Fruit fly (Drosophila melanogaster) whole organism, embryonic: ENCODE results near the gene temp.

ENCODE experiments used
- Atf-2 ChIP-seq: fragments of 200-800 bp; sonication (Bioruptor generic); optimal IDR thresholded peaks from 2 replicates; lab custom pipeline; 2016; ENCODE audit warnings: missing biosample characterization, missing genetic modification characterization
- CG10979 ChIP-seq: fragments of 200-800 bp; sonication (Bioruptor generic); optimal IDR thresholded peaks from 2 replicates; lab custom pipeline; 2018; ENCODE audit warnings: missing biosample characterization, mild to moderate bottlenecking, missing genetic modification characterization, moderate library complexity
- CG11456 ChIP-seq: fragments of 200-800 bp; sonication (Bioruptor generic); IDR thresholded peaks from 3 replicates; pipeline ENCODE4 v1.3.6; 2022; ENCODE audit warnings: missing biosample characterization, missing genetic modification characterization
- CG12155 ChIP-seq: fragments of 200-800 bp; sonication (Bioruptor generic); optimal IDR thresholded peaks from 3 replicates; lab custom pipeline; 2016; ENCODE audit warnings: missing biosample characterization, missing genetic modification characterization
- CG12391 ChIP-seq: fragments of 200-800 bp; sonication (Bioruptor generic); optimal IDR thresholded peaks from 3 replicates; lab custom pipeline; 2018; ENCODE audit warnings: missing biosample characterization, mild to moderate bottlenecking, missing genetic modification characterization, moderate library complexity
- CG14710 ChIP-seq: fragments of 200-800 bp; sonication (Bioruptor generic); optimal IDR thresholded peaks from 3 replicates; lab custom pipeline; 2019; ENCODE audit warnings: missing biosample characterization, mild to moderate bottlenecking, missing genetic modification characterization, moderate library complexity
- CG15011 ChIP-seq: fragments of 200-800 bp; sonication (Bioruptor generic); optimal IDR thresholded peaks from 3 replicates; lab custom pipeline; 2018; ENCODE audit warnings: missing biosample characterization, mild to moderate bottlenecking, missing genetic modification characterization
- CG17186 ChIP-seq: fragments of 200-800 bp; sonication (Bioruptor generic); optimal IDR thresholded peaks from 3 replicates; lab custom pipeline; 2017; ENCODE audit warnings: missing biosample characterization, missing genetic modification reagents, missing genetic modification characterization
- CG18476 ChIP-seq: fragments of 200-800 bp; sonication (Bioruptor generic); optimal IDR thresholded peaks from 2 replicates; lab custom pipeline; 2016; ENCODE audit warnings: missing biosample characterization, mild to moderate bottlenecking, missing genetic modification characterization
- CG2875 ChIP-seq: fragments of 200-800 bp; sonication (Bioruptor generic); optimal IDR thresholded peaks from 2 replicates; lab custom pipeline; 2017; ENCODE audit warnings: missing biosample characterization, mild to moderate bottlenecking, missing genetic modification characterization, missing genetic modification reagents
- CG31224 ChIP-seq: fragments of 200-800 bp; sonication (Bioruptor generic); IDR thresholded peaks from 2 replicates; pipeline ENCODE4 v1.3.6; 2022; ENCODE audit warnings: missing biosample characterization, missing genetic modification characterization
- CG31365 ChIP-seq: fragments of 200-800 bp; sonication (Bioruptor generic); optimal IDR thresholded peaks from 2 replicates; lab custom pipeline; 2018; ENCODE audit warnings: missing biosample characterization, mild to moderate bottlenecking, missing genetic modification characterization
- CG4617 ChIP-seq: fragments of 200-800 bp; sonication (Bioruptor generic); optimal IDR thresholded peaks from 3 replicates; lab custom pipeline; 2016; ENCODE audit warnings: missing biosample characterization, missing genetic modification characterization, borderline replicate concordance
- CG8281 ChIP-seq: fragments of 200-800 bp; sonication (Bioruptor generic); optimal IDR thresholded peaks from 2 replicates; lab custom pipeline; 2018; ENCODE audit warnings: missing biosample characterization, mild to moderate bottlenecking, missing genetic modification characterization, moderate library complexity
- CG8924 ChIP-seq: fragments of 200-800 bp; optimal IDR thresholded peaks from 3 replicates; lab custom pipeline; 2019; ENCODE audit warnings: missing biosample characterization, mild to moderate bottlenecking, missing genetic modification characterization, moderate library complexity
- CG9437 ChIP-seq: fragments of 200-800 bp; sonication (Bioruptor generic); optimal IDR thresholded peaks from 2 replicates; lab custom pipeline; 2018; ENCODE audit warnings: missing biosample characterization, mild to moderate bottlenecking, missing genetic modification characterization
- CG9932 ChIP-seq: fragments of 200-800 bp; sonication (Bioruptor generic); IDR thresholded peaks from 2 replicates; pipeline ENCODE4 v1.3.6; 2022; ENCODE audit warnings: missing biosample characterization, missing genetic modification characterization
- CrebB ChIP-seq: fragments of 200-800 bp; sonication (Bioruptor generic); optimal IDR thresholded peaks from 3 replicates; lab custom pipeline; 2018; ENCODE audit warnings: missing biosample characterization, mild to moderate bottlenecking, missing genetic modification characterization
- Dref ChIP-seq: fragments of 200-800 bp; sonication (Bioruptor generic); IDR thresholded peaks from 2 replicates; pipeline ENCODE4 v1.3.6; 2022; ENCODE audit warnings: missing biosample characterization, missing genetic modification characterization
- E2f2 ChIP-seq: fragments of 200-800 bp; sonication (Bioruptor generic); IDR thresholded peaks from 2 replicates; pipeline ENCODE4 v1.3.6; 2022; ENCODE audit warnings: missing biosample characterization, missing genetic modification characterization
- HLH4C ChIP-seq: fragments of 200-800 bp; sonication (Bioruptor generic); IDR thresholded peaks from 3 replicates; pipeline ENCODE4 v1.3.6; 2022; ENCODE audit warnings: missing biosample characterization, missing genetic modification characterization; ENCODE audit not compliant: partially characterized antibody
- Hmx ChIP-seq: fragments of 200-800 bp; sonication (Bioruptor generic); optimal IDR thresholded peaks from 2 replicates; lab custom pipeline; 2016; ENCODE audit warnings: missing biosample characterization, missing genetic modification characterization
- Max ChIP-seq: fragments of 200-800 bp; sonication (Bioruptor generic); optimal IDR thresholded peaks from 2 replicates; lab custom pipeline; 2016; ENCODE audit warnings: missing biosample characterization, mild to moderate bottlenecking, missing genetic modification characterization
- Nf-YC ChIP-seq: fragments of 200-800 bp; optimal IDR thresholded peaks from 3 replicates; lab custom pipeline; 2019; ENCODE audit warnings: missing biosample characterization, mild to moderate bottlenecking, missing genetic modification characterization, moderate library complexity
- Opbp ChIP-seq: fragments of 200-800 bp; sonication (Bioruptor generic); IDR thresholded peaks from 3 replicates; pipeline ENCODE4 v1.3.6; 2022; ENCODE audit warnings: missing biosample characterization, missing genetic modification characterization; ENCODE audit not compliant: partially characterized antibody
- Poxn ChIP-seq: fragments of 200-800 bp; sonication (Bioruptor generic); IDR thresholded peaks from 2 replicates; pipeline ENCODE4 v1.3.6; 2022; ENCODE audit warnings: missing biosample characterization, missing genetic modification characterization
- Ravus ChIP-seq: fragments of 200-800 bp; sonication (Bioruptor generic); IDR thresholded peaks from 2 replicates; pipeline ENCODE4 v1.3.6; 2022; ENCODE audit warnings: missing biosample characterization, missing genetic modification characterization
- Stat92E ChIP-seq, 3 experiments: fragments of >200 bp in 2 of 3; fragments of 200-800 bp in 1 of 3; sonication (Bioruptor generic) in 1 of 3; optimal IDR thresholded peaks; 2 replicates each; lab custom pipeline; 2017 to 2019; ENCODE audit warnings: missing biosample characterization in 3 of 3, missing genetic modification characterization in 3 of 3, mild to moderate bottlenecking in 1 of 3, moderate library complexity in 1 of 3
- ash1 ChIP-seq: fragments of 200-800 bp; sonication (Bioruptor generic); optimal IDR thresholded peaks from 2 replicates; lab custom pipeline; 2018; ENCODE audit warnings: missing biosample characterization, mild to moderate bottlenecking, missing genetic modification characterization
- bigmax ChIP-seq: fragments of 200-800 bp; sonication (Bioruptor generic); optimal IDR thresholded peaks from 2 replicates; lab custom pipeline; 2018; ENCODE audit warnings: missing biosample characterization, mild to moderate bottlenecking, missing genetic modification characterization
- dimm ChIP-seq: fragments of 200-800 bp; sonication (Bioruptor generic); IDR thresholded peaks from 2 replicates; pipeline ENCODE4 v1.3.6; 2022; ENCODE audit warnings: missing biosample characterization, missing genetic modification characterization
- en ChIP-seq: fragments of 200-800 bp; sonication (Bioruptor generic); optimal IDR thresholded peaks from 2 replicates; lab custom pipeline; 2016; ENCODE audit warnings: missing biosample characterization, missing genetic modification characterization
- fu2 ChIP-seq: fragments of 200-800 bp; sonication (Bioruptor generic); optimal IDR thresholded peaks from 2 replicates; lab custom pipeline; 2016; ENCODE audit warnings: missing biosample characterization, missing genetic modification characterization
- gce ChIP-seq: fragments of 200-800 bp; sonication (Bioruptor generic); IDR thresholded peaks from 3 replicates; pipeline ENCODE4 v1.3.6; 2022; ENCODE audit warnings: missing biosample characterization, missing genetic modification characterization
- grau ChIP-seq: fragments of 200-800 bp; optimal IDR thresholded peaks from 3 replicates; lab custom pipeline; 2019; ENCODE audit warnings: missing biosample characterization, mild to moderate bottlenecking, missing genetic modification characterization, moderate library complexity
- grn ChIP-seq: fragments of 200-800 bp; sonication (Bioruptor generic); optimal IDR thresholded peaks from 3 replicates; lab custom pipeline; 2017; ENCODE audit warnings: missing biosample characterization, missing genetic modification characterization
- hb ChIP-seq: fragments of 200-800 bp; sonication (Bioruptor generic); IDR thresholded peaks from 3 replicates; pipeline ENCODE4 v1.3.6; 2022; ENCODE audit warnings: missing biosample characterization, missing genetic modification characterization; ENCODE audit not compliant: partially characterized antibody
- hth ChIP-seq: fragments of >200 bp; optimal IDR thresholded peaks from 2 replicates; lab custom pipeline; 2017; ENCODE audit warnings: inconsistent platforms
- lab ChIP-seq: fragments of 200-800 bp; sonication (Bioruptor generic); optimal IDR thresholded peaks from 3 replicates; lab custom pipeline; 2017; ENCODE audit warnings: missing biosample characterization, missing genetic modification characterization, mild to moderate bottlenecking, moderate library complexity, missing genetic modification reagents
- mirr ChIP-seq: fragments of 200-800 bp; sonication (Bioruptor generic); optimal IDR thresholded peaks from 3 replicates; lab custom pipeline; 2018; ENCODE audit warnings: missing biosample characterization, mild to moderate bottlenecking, missing genetic modification characterization
- org-1 ChIP-seq: fragments of 200-800 bp; sonication (Bioruptor generic); optimal IDR thresholded peaks from 2 replicates; lab custom pipeline; 2017; ENCODE audit warnings: missing biosample characterization, missing genetic modification characterization
- pfk ChIP-seq: fragments of 200-800 bp; sonication (Bioruptor generic); optimal IDR thresholded peaks from 2 replicates; lab custom pipeline; 2018; ENCODE audit warnings: missing biosample characterization, mild to moderate bottlenecking, missing genetic modification characterization, moderate library complexity
- prd ChIP-seq, 3 experiments: fragments of >200 bp in 2 of 3; fragments of 200-800 bp in 1 of 3; sonication (Bioruptor generic) in 1 of 3; optimal IDR thresholded peaks in 2 of 3; IDR thresholded peaks in 1 of 3; 2 replicates in 2 of 3; 3 replicates in 1 of 3; pipeline versions ENCODE4 v1.3.6 to Lab custom; 2017 to 2022; ENCODE audit warnings: missing biosample characterization in 1 of 3, missing genetic modification characterization in 1 of 3
- salm ChIP-seq: fragments of 200-800 bp; sonication (Bioruptor generic); optimal IDR thresholded peaks from 2 replicates; lab custom pipeline; 2018; ENCODE audit warnings: missing biosample characterization, mild to moderate bottlenecking, missing genetic modification characterization
- sna ChIP-seq: fragments of 200-800 bp; sonication (Bioruptor generic); IDR thresholded peaks from 2 replicates; pipeline ENCODE4 v1.3.6; 2022; ENCODE audit warnings: missing biosample characterization, missing genetic modification characterization; ENCODE audit not compliant: partially characterized antibody
- sob ChIP-seq: fragments of 200-800 bp; sonication (Bioruptor generic); IDR thresholded peaks from 2 replicates; pipeline ENCODE4 v1.3.6; 2022; ENCODE audit warnings: missing biosample characterization, missing genetic modification characterization
- tap ChIP-seq: fragments of 200-800 bp; optimal IDR thresholded peaks from 3 replicates; lab custom pipeline; 2019; ENCODE audit warnings: missing biosample characterization, mild to moderate bottlenecking, missing genetic modification characterization, moderate library complexity
- tgo ChIP-seq: fragments of 200-800 bp; sonication (Bioruptor generic); IDR thresholded peaks from 3 replicates; pipeline ENCODE4 v1.3.6; 2022; ENCODE audit warnings: missing biosample characterization, missing genetic modification characterization
- tna ChIP-seq: fragments of 200-800 bp; sonication (Bioruptor generic); IDR thresholded peaks from 2 replicates; pipeline ENCODE4 v1.3.6; 2022; ENCODE audit warnings: missing biosample characterization, missing genetic modification characterization; ENCODE audit not compliant: partially characterized antibody
- ttk ChIP-seq: fragments of 200-800 bp; sonication (Bioruptor generic); IDR thresholded peaks from 2 replicates; pipeline ENCODE4 v2.1.2; 2022; ENCODE audit warnings: missing biosample characterization, missing genetic modification characterization
- twi ChIP-seq: fragments of 200-800 bp; optimal IDR thresholded peaks from 2 replicates; lab custom pipeline; 2019; ENCODE audit warnings: missing biosample characterization, mild to moderate bottlenecking, missing genetic modification characterization, moderate library complexity
- vnd ChIP-seq: fragments of 200-800 bp; sonication (Bioruptor generic); IDR thresholded peaks from 3 replicates; pipeline ENCODE4 v1.3.6; 2022; ENCODE audit warnings: missing biosample characterization, missing genetic modification characterization; ENCODE audit not compliant: partially characterized antibody

The temp gene

DNA sequence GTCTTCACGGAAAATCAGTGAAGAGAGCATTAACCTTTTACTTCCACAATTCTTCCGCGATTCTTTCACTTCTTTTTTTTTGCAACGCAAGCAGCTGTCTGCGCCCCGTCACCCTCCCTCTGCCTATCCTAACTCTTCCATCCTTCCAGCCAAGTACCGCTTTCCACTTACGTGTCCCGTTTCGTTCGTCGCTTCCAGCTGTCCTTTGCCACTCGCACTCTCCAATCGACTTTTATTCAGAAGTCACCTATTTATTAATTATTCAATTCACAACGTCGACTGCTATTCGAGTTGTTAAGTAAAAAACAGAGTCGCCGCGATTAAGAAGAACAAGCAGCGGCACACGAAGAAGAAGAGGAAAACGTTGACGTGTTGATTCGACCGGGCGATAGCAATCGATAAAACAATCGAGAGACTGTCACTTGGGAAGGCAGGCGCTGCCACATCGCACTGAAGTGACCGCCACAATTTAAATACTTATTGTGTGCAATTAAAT, 12.4 kb upstream of the temp start, which contains the start of gene Grp170 (continued):
- TF ChIP-seq org-1 (GFP tag; lab: Kevin White, UChicago) (no peak), CG4617 (peak; percentile 7), Atf-2 (no peak), CG10979 (tag; lab: Kevin White, UChicago) (no peak), tgo (GFP tag; lab: Robert Waterston, UW) (no peak), CG2875 (no peak), Dref (GFP tag; lab: Robert Waterston, UW) (peak; percentile 92), twi (tag; lab: Kevin White, UChicago) (no peak), CG11456 (GFP tag; lab: Robert Waterston, UW) (no peak), CG8281 (tag; lab: Kevin White, UChicago) (no peak), bigmax (no peak), mirr (GFP tag; lab: Kevin White, UChicago) (no peak), CG9932 (GFP tag; lab: Robert Waterston, UW) (peak; percentile 18; the same call in 1 of the 2 replicates), CrebB (no peak), CG31365 (tag; lab: Kevin White, UChicago) (no peak), CG8924 (peak; percentile 27), CG15011 (no peak), grn (GFP tag; lab: Kevin White, UChicago) (peak; percentile 22), Ravus (GFP tag; lab: Robert Waterston, UW) (no peak), ash1 (GFP tag; lab: Kevin White, UChicago) (no peak), tap (tag; lab: Kevin White, UChicago) (no peak), CG9437 (GFP tag; lab: Kevin White, UChicago) (peak; percentile 55), pfk (GFP tag; lab: Kevin White, UChicago) (no peak), lab (GFP tag; lab: Kevin White, UChicago) (peak; percentile 12), Stat92E (GFP tag; optimal IDR thresholded peaks at IDR 0.05; lab: Kevin White, UChicago) (no peak), hb (GFP tag; lab: Robert Waterston, UW) (peak; percentile 88), sna (peak; percentile 78), Nf-YC (tag; lab: Kevin White, UChicago) (peak; percentile 17), CG12391 (tag; lab: Kevin White, UChicago) (peak; percentile 27), CG17186 (GFP tag; lab: Kevin White, UChicago) (peak; percentile 58), E2f2 (GFP tag; lab: Robert Waterston, UW) (peak; percentile 98), prd (optimal IDR thresholded peaks at IDR 0.05; lab: Kevin White, UChicago) (no peak), prd (GFP tag; IDR thresholded peaks at IDR 0.05; lab: Robert Waterston, UW) (no peak), en (no peak), tna (peak; percentile 86), Poxn (no peak), CG31224 (GFP tag; lab: Robert Waterston, UW) (no peak), grau (tag; lab: Kevin White, UChicago) (peak; percentile 8), vnd (GFP tag; lab: Robert Waterston, UW) (peak; percentile 87)

dm6 chrX:2270557-2270930, 8.2 kb upstream of the temp start, which contains the start of gene CG2924:
Gene CG2924 (minus strand): TSS chrX:2270761.
- peak; percentile 32 for TF ChIP-seq fu2 (GFP tag; lab: Kevin White, UChicago)
- TF ChIP-seq HLH4C, result peak; percentile 99
- no peak for TF ChIP-seq CG18476 (GFP tag; lab: Kevin White, UChicago)
- TF ChIP-seq gce (GFP tag; lab: Robert Waterston, UW), result no peak
- peak; percentile 81 for TF ChIP-seq sob (GFP tag; lab: Robert Waterston, UW)
- TF ChIP-seq E2f2 (GFP tag; lab: Robert Waterston, UW), result peak; percentile 95
- no peak for TF ChIP-seq hth (lab: Kevin White, UChicago)
- no peak for TF ChIP-seq twi (tag; lab: Kevin White, UChicago)
- peak; percentile 100 for TF ChIP-seq Opbp
- TF ChIP-seq Hmx (GFP tag; lab: Kevin White, UChicago), result no peak
- peak; percentile 80 for TF ChIP-seq CG14710 (tag; lab: Kevin White, UChicago)
- TF ChIP-seq dimm (GFP tag; lab: Robert Waterston, UW), result no peak
- peak; percentile 51 for TF ChIP-seq Max (GFP tag; lab: Kevin White, UChicago)
- peak; percentile 73 for TF ChIP-seq CG12155 (GFP tag; lab: Kevin White, UChicago)
- peak; percentile 32; the same call in 1 of the 2 replicates for TF ChIP-seq ttk (GFP tag; lab: Robert Waterston, UW)
- TF ChIP-seq salm, result no peak
